Fruit fly (Drosophila melanogaster) whole organism: ENCODE data around the gene CG12010.

Experiments used
- Dll ChIP-seq: fragments of >200 bp; optimal IDR thresholded peaks from 2 replicates; lab custom pipeline; 2017
- pan ChIP-seq: fragments of >200 bp; optimal IDR thresholded peaks from 2 replicates; lab custom pipeline; 2017
- psq ChIP-seq: fragments of >200 bp; optimal IDR thresholded peaks from 2 replicates; lab custom pipeline; 2017

dm6 chr3L:3396056-3396455, 22.0 kb downstream of the CG12010 start:
- TF ChIP-seq pan (no peak), Dll (lab: Kevin White, UChicago) (no peak), psq (lab: Kevin White, UChicago) (no peak)
